Worm (Caenorhabditis elegans): ENCODE data around the gene cest-12.

ce11 chrIII:12058429-12058828, 48.9 kb downstream of the cest-12 start, which contains the start of gene arx-3:
- no peak for TF ChIP-seq alr-1 (tag; optimal IDR thresholded peaks at IDR 0.05)
- no peak for TF ChIP-seq blmp-1 (tag; optimal IDR thresholded peaks at IDR 0.05; ENCODE audit: insufficient read depth)
- TF ChIP-seq nhr-77 (tag; optimal IDR thresholded peaks at IDR 0.05) = no peak
- TF ChIP-seq nhr-25 (tag; optimal IDR thresholded peaks at IDR 0.05) = peak; percentile 41
- TF ChIP-seq C34F6.9 (tag; optimal IDR thresholded peaks at IDR 0.05) = peak; percentile 52
- no peak for TF ChIP-seq lin-39 (tag; optimal IDR thresholded peaks at IDR 0.05)
- no peak for TF ChIP-seq nhr-12 (tag; optimal IDR thresholded peaks at IDR 0.05)
- no peak for TF ChIP-seq elt-3 (tag; optimal IDR thresholded peaks at IDR 0.05)

Data from whole organism, L2 larva.